Fruit fly (Drosophila melanogaster) whole organism, wandering third instar larva: ENCODE data around the gene simj.

Experiments
- Abd-B ChIP-seq: fragments of >200 bp; optimal IDR thresholded peaks from 2 replicates; lab custom pipeline; 2017; ENCODE audit warnings: missing biosample characterization, missing genetic modification characterization
- CG32264 ChIP-seq: fragments of 200-800 bp; sonication (Bioruptor generic); optimal IDR thresholded peaks from 2 replicates; lab custom pipeline; 2016; ENCODE audit warnings: missing biosample characterization, missing genetic modification characterization
- N ChIP-seq: fragments of >200 bp; optimal IDR thresholded peaks from 2 replicates; lab custom pipeline; 2018; ENCODE audit warnings: missing biosample characterization, missing external identifiers, missing genetic modification characterization
- OdsH ChIP-seq: fragments of 200-800 bp; sonication (Bioruptor generic); optimal IDR thresholded peaks from 2 replicates; lab custom pipeline; 2016; ENCODE audit warnings: missing biosample characterization, mild to moderate bottlenecking, missing genetic modification characterization
- Sp1 ChIP-seq: fragments of 200-800 bp; sonication (Bioruptor generic); optimal IDR thresholded peaks from 3 replicates; lab custom pipeline; 2019; ENCODE audit warnings: missing biosample characterization, mild to moderate bottlenecking, missing genetic modification characterization, moderate library complexity
- br ChIP-seq: fragments of 200-800 bp; sonication (Bioruptor generic); optimal IDR thresholded peaks from 2 replicates; lab custom pipeline; 2016; ENCODE audit warnings: missing biosample characterization, missing genetic modification characterization
- fru ChIP-seq: fragments of 200-800 bp; sonication (Bioruptor generic); optimal IDR thresholded peaks from 3 replicates; lab custom pipeline; 2016; ENCODE audit warnings: missing biosample characterization, mild to moderate bottlenecking, missing genetic modification characterization
- lola ChIP-seq: fragments of >200 bp; optimal IDR thresholded peaks from 2 replicates; lab custom pipeline; 2017; ENCODE audit warnings: missing biosample characterization, missing genetic modification characterization
- pan ChIP-seq: fragments of >200 bp; optimal IDR thresholded peaks from 2 replicates; lab custom pipeline; 2017
- psq ChIP-seq: fragments of 200-800 bp; sonication (Bioruptor generic); optimal IDR thresholded peaks from 3 replicates; lab custom pipeline; 2017; ENCODE audit warnings: missing biosample characterization, mild to moderate bottlenecking, missing genetic modification characterization, moderate library complexity
- rgr ChIP-seq: fragments of 200-800 bp; sonication (Bioruptor generic); optimal IDR thresholded peaks from 3 replicates; lab custom pipeline; 2016; ENCODE audit warnings: missing biosample characterization, mild to moderate bottlenecking, missing genetic modification characterization
- tai ChIP-seq: sonication (Bioruptor generic); optimal IDR thresholded peaks from 2 replicates; lab custom pipeline; 2016; ENCODE audit warnings: missing biosample characterization, missing genetic modification characterization
- usp ChIP-seq: fragments of >200 bp; optimal IDR thresholded peaks from 2 replicates; lab custom pipeline; 2017; ENCODE audit warnings: missing biosample characterization, missing genetic modification characterization

dm6 chr3L:10680177-10680576 is 15.6 kb downstream of the simj start:
- TF ChIP-seq fru (GFP tag; lab: Kevin White, UChicago): no peak
- no peak for TF ChIP-seq Sp1
- TF ChIP-seq lola (GFP tag; lab: Kevin White, UChicago): no peak
- no peak for TF ChIP-seq tai (GFP tag; lab: Kevin White, UChicago)
- no peak for TF ChIP-seq br (GFP tag; lab: Kevin White, UChicago)
- no peak for TF ChIP-seq rgr
- TF ChIP-seq usp: no peak
- TF ChIP-seq pan (lab: Kevin White, UChicago): no peak
- no peak for TF ChIP-seq N (GFP tag; lab: Kevin White, UChicago)
- no peak for TF ChIP-seq psq (GFP tag; lab: Kevin White, UChicago)
- no peak for TF ChIP-seq Abd-B (GFP tag; lab: Kevin White, UChicago)
- TF ChIP-seq CG32264: no peak
- TF ChIP-seq OdsH (GFP tag; lab: Kevin White, UChicago): no peak
